Worm (Caenorhabditis elegans) whole organism, late embryonic: ENCODE results near the gene F53A10.2.

Experiments
- C08G9.2 ChIP-seq: sonication (generic microtip); optimal IDR thresholded peaks from 2 replicates; lab custom pipeline; 2016; ENCODE audit warnings: mild to moderate bottlenecking, missing genetic modification characterization, moderate library complexity, missing compliant biosample characterization
- ceh-48 ChIP-seq: sonication (generic microtip); optimal IDR thresholded peaks from 2 replicates; lab custom pipeline; 2016; ENCODE audit warnings: missing genetic modification characterization, inconsistent platforms, missing compliant biosample characterization
- dmd-4 ChIP-seq: sonication (generic microtip); optimal IDR thresholded peaks from 2 replicates; lab custom pipeline; 2016; ENCODE audit warnings: borderline replicate concordance, missing genetic modification characterization, missing compliant biosample characterization

ce11 chrII:1214627-1215026, 17.5 kb downstream of the F53A10.2 start:
- no peak for TF ChIP-seq dmd-4 (tag; lab: Kevin White, UChicago)
- no peak for TF ChIP-seq C08G9.2 (tag; lab: Kevin White, UChicago)
- TF ChIP-seq ceh-48: no peak
